Worm (Caenorhabditis elegans): Measurements from ENCODE around the gene slmp-1.

slmp-1 gene

ce11 chrIV:3231644-3232043 lies 18.1 kb downstream of the slmp-1 start:
- peak; percentile 47 for TF ChIP-seq lin-39 (tag; optimal IDR thresholded peaks at IDR 0.05)
- TF ChIP-seq nhr-28 (tag; optimal IDR thresholded peaks at IDR 0.05), result no peak
- peak; percentile 34 for TF ChIP-seq snpc-4 (tag; optimal IDR thresholded peaks at IDR 0.05)
- TF ChIP-seq nhr-23 (tag; optimal IDR thresholded peaks at IDR 0.05), result peak; percentile 40
- TF ChIP-seq pha-4 (tag; optimal IDR thresholded peaks at IDR 0.05), result peak; percentile 32
- no peak for TF ChIP-seq ceh-16 (tag; optimal IDR thresholded peaks at IDR 0.05)
- no peak for TF ChIP-seq ceh-82 (tag; optimal IDR thresholded peaks at IDR 0.05)
- TF ChIP-seq nfya-1 (tag; optimal IDR thresholded peaks at IDR 0.05; ENCODE audit: insufficient read depth), result peak; percentile 11
- TF ChIP-seq elt-3 (tag; optimal IDR thresholded peaks at IDR 0.05), result peak in 1 of 3 experiments; percentile 44
- TF ChIP-seq nhr-43 (tag; optimal IDR thresholded peaks at IDR 0.05; ENCODE audit: poor library complexity, severe bottlenecking), result no peak
- TF ChIP-seq ama-1 (optimal IDR thresholded peaks at IDR 0.05), result peak; percentile 13
- peak; percentile 71 for TF ChIP-seq elt-2 (tag; optimal IDR thresholded peaks at IDR 0.05)
- peak; percentile 34 for TF ChIP-seq pqm-1 (tag; optimal IDR thresholded peaks at IDR 0.05)

DNA sequence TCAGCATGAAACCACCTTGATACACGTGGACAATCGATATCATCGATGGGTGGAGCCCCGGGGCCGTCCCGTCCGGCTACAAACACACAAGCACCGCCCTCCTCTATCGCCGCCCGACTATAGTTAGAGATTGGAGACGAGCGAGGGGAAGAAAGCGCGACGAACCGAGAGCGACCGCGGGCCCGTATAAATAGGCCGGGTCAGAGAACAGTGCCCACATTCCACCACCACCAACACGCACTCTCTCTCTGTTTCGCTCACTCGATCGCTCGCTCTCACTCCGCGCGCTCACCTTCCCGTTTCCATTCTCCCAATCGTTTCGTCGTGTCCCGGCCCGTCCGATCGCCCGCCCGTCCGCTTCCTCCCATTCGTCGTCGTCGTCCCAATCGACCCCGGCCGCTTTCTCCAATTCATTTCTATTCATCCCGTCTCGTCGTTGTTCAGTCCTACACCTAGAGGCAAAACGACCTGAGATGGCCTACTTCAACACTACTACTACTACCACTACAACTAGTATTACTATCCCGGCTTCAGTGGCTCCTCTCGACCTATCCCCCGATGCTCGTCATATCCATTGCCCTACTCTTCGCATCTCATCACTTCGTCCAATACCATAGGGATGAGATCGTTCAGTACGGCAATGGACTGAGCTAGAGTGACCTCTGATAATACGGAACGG lies 19.3 kb downstream of the slmp-1 start:
- TF ChIP-seq fkh-2 (tag; optimal IDR thresholded peaks at IDR 0.05), result no peak
- no peak for TF ChIP-seq nhr-76 (tag; optimal IDR thresholded peaks at IDR 0.05)
- peak; percentile 8 for TF ChIP-seq snpc-4 (tag; optimal IDR thresholded peaks at IDR 0.05)
- peak; percentile 9 for TF ChIP-seq jun-1 (tag; optimal IDR thresholded peaks at IDR 0.05)
- TF ChIP-seq hmg-11 (tag; optimal IDR thresholded peaks at IDR 0.05), result peak; percentile 51
- no peak for TF ChIP-seq ceh-16 (tag; optimal IDR thresholded peaks at IDR 0.05)
- TF ChIP-seq unc-62 (GFP tag; optimal IDR thresholded peaks at IDR 0.05), result no peak
- TF ChIP-seq aly-2 (tag; optimal IDR thresholded peaks at IDR 0.05), result no peak
- no peak for TF ChIP-seq mml-1 (tag; optimal IDR thresholded peaks at IDR 0.05)
- no peak for TF ChIP-seq nhr-77 (tag; optimal IDR thresholded peaks at IDR 0.05)
- TF ChIP-seq skn-1 (tag; optimal IDR thresholded peaks at IDR 0.05), result no peak
- TF ChIP-seq egl-5 (tag; optimal IDR thresholded peaks at IDR 0.05), result no peak
- no peak for TF ChIP-seq nhr-67 (tag; optimal IDR thresholded peaks at IDR 0.05)
- peak; percentile 62 for TF ChIP-seq nfya-1 (tag; optimal IDR thresholded peaks at IDR 0.05; ENCODE audit: insufficient read depth)
- no peak for TF ChIP-seq zag-1 (tag; optimal IDR thresholded peaks at IDR 0.05)
- no peak for TF ChIP-seq ceh-82 (tag; optimal IDR thresholded peaks at IDR 0.05)
- TF ChIP-seq mdl-1 (tag; optimal IDR thresholded peaks at IDR 0.05), result peak; percentile 38
- no peak for TF ChIP-seq lsy-12 (tag; optimal IDR thresholded peaks at IDR 0.05)
- no peak for TF ChIP-seq egl-27 (tag; optimal IDR thresholded peaks at IDR 0.05)
- TF ChIP-seq fkh-10 (GFP tag; optimal IDR thresholded peaks at IDR 0.05), result no peak
- peak; percentile 35 for TF ChIP-seq lin-39 (tag; optimal IDR thresholded peaks at IDR 0.05)
- TF ChIP-seq eor-1 (tag; optimal IDR thresholded peaks at IDR 0.05), result no peak
- no peak for TF ChIP-seq sea-2 (GFP tag; optimal IDR thresholded peaks at IDR 0.05)
- no peak for TF ChIP-seq nhr-28 (tag; optimal IDR thresholded peaks at IDR 0.05)
- no peak for TF ChIP-seq ceh-9 (tag; optimal IDR thresholded peaks at IDR 0.05)
- TF ChIP-seq pqm-1 (tag; optimal IDR thresholded peaks at IDR 0.05), result peak; percentile 37
- no peak for TF ChIP-seq unc-39 (tag; optimal IDR thresholded peaks at IDR 0.05)
- TF ChIP-seq ztf-4 (tag; optimal IDR thresholded peaks at IDR 0.05), result no peak
- TF ChIP-seq elt-2 (tag; optimal IDR thresholded peaks at IDR 0.05), result peak; percentile 72
- TF ChIP-seq nhr-25 (tag; optimal IDR thresholded peaks at IDR 0.05), result peak; percentile 77
- TF ChIP-seq nhr-23 (tag; optimal IDR thresholded peaks at IDR 0.05), result peak; percentile 77
- no peak for TF ChIP-seq R02D3.7 (tag; optimal IDR thresholded peaks at IDR 0.05)
- no peak for TF ChIP-seq daf-12 (tag; optimal IDR thresholded peaks at IDR 0.05)
- no peak for TF ChIP-seq tbx-2 (tag; optimal IDR thresholded peaks at IDR 0.05)
- no peak for TF ChIP-seq nhr-11 (tag; optimal IDR thresholded peaks at IDR 0.05)
- no peak for TF ChIP-seq nhr-237 (tag; optimal IDR thresholded peaks at IDR 0.05)
- TF ChIP-seq elt-3 (tag; optimal IDR thresholded peaks at IDR 0.05), result no peak
- no peak for TF ChIP-seq nhr-12 (tag; optimal IDR thresholded peaks at IDR 0.05)
- no peak for TF ChIP-seq ZK546.5 (tag; optimal IDR thresholded peaks at IDR 0.05)
- TF ChIP-seq pha-4 (tag; optimal IDR thresholded peaks at IDR 0.05), result peak; percentile 44
- TF ChIP-seq lin-15B (tag; optimal IDR thresholded peaks at IDR 0.05), result peak; percentile 24
- no peak for TF ChIP-seq elt-1 (tag; optimal IDR thresholded peaks at IDR 0.05)
- TF ChIP-seq ama-1 (optimal IDR thresholded peaks at IDR 0.05), result peak; percentile 91
- TF ChIP-seq ztf-11 (tag; optimal IDR thresholded peaks at IDR 0.05), result no peak
- TF ChIP-seq fos-1 (tag; optimal IDR thresholded peaks at IDR 0.05), result peak; percentile 47
- TF ChIP-seq nhr-43 (tag; optimal IDR thresholded peaks at IDR 0.05; ENCODE audit: poor library complexity, severe bottlenecking), result peak; percentile 87
- peak; percentile 81 for TF ChIP-seq ceh-28 (tag; optimal IDR thresholded peaks at IDR 0.05)

Data from whole organism, L3 larva.